Worm (Caenorhabditis elegans) whole organism, L3 larva: Measurements from ENCODE around the gene F32D8.4.

Experiments used
- R02D3.7 ChIP-seq: fragments of 150-350 bp; optimal IDR thresholded peaks from 2 replicates; lab custom pipeline; 2014; ENCODE audit warnings: missing biosample characterization, missing genetic modification characterization
- ZK546.5 ChIP-seq: sonication (generic microtip); optimal IDR thresholded peaks from 2 replicates; lab custom pipeline; 2017; ENCODE audit warnings: missing biosample characterization, missing genetic modification characterization
- aly-2 ChIP-seq: fragments of 150-350 bp; optimal IDR thresholded peaks from 2 replicates; lab custom pipeline; 2014; ENCODE audit warnings: missing biosample characterization, missing genetic modification characterization
- ceh-16 ChIP-seq: sonication (generic microtip); optimal IDR thresholded peaks from 2 replicates; lab custom pipeline; 2017; ENCODE audit warnings: missing biosample characterization, missing genetic modification characterization
- ceh-28 ChIP-seq: fragments of 150-350 bp; optimal IDR thresholded peaks from 2 replicates; lab custom pipeline; 2014; ENCODE audit warnings: missing biosample characterization, missing genetic modification reagents, missing genetic modification characterization
- ceh-82 ChIP-seq: fragments of 150-350 bp; optimal IDR thresholded peaks from 2 replicates; lab custom pipeline; 2014; ENCODE audit warnings: missing biosample characterization, missing genetic modification characterization
- daf-12 ChIP-seq: fragments of 150-350 bp; optimal IDR thresholded peaks from 2 replicates; lab custom pipeline; 2014; ENCODE audit warnings: missing biosample characterization, missing genetic modification reagents, missing genetic modification characterization
- egl-5 ChIP-seq: fragments of 150-350 bp; optimal IDR thresholded peaks from 2 replicates; lab custom pipeline; 2017; ENCODE audit warnings: missing biosample characterization, missing genetic modification reagents, missing genetic modification characterization, inconsistent platforms
- elt-2 ChIP-seq: sonication (generic microtip); optimal IDR thresholded peaks from 2 replicates; lab custom pipeline; 2016; ENCODE audit warnings: missing genetic modification reagents, mild to moderate bottlenecking, missing genetic modification characterization, missing compliant biosample characterization
- elt-3 ChIP-seq, 3 experiments: fragments of 150-350 bp in 1 of 3; sonication (generic microtip) in 2 of 3; optimal IDR thresholded peaks; 2 replicates in 2 of 3; 4 replicates in 1 of 3; lab custom pipeline; 2014 to 2017; ENCODE audit warnings: missing biosample characterization in 3 of 3, missing genetic modification characterization in 3 of 3
- eor-1 ChIP-seq, 2 experiments: fragments of 150-350 bp; optimal IDR thresholded peaks; 2 replicates each; lab custom pipeline; 2014 to 2018; ENCODE audit warnings: missing biosample characterization in 2 of 2, missing genetic modification characterization in 2 of 2
- fkh-10 ChIP-seq: sonication (generic microtip); optimal IDR thresholded peaks from 2 replicates; lab custom pipeline; 2017; ENCODE audit warnings: missing biosample characterization, missing genetic modification reagents, missing genetic modification characterization
- fos-1 ChIP-seq: fragments of 150-350 bp; optimal IDR thresholded peaks from 2 replicates; lab custom pipeline; 2014; ENCODE audit warnings: missing biosample characterization, missing genetic modification characterization
- hmg-11 ChIP-seq: sonication (generic microtip); optimal IDR thresholded peaks from 2 replicates; lab custom pipeline; 2016; ENCODE audit warnings: missing genetic modification characterization, missing compliant biosample characterization
- jun-1 ChIP-seq: fragments of 150-350 bp; optimal IDR thresholded peaks from 2 replicates; lab custom pipeline; 2014; ENCODE audit warnings: missing biosample characterization, missing genetic modification reagents, missing genetic modification characterization
- lin-15B ChIP-seq: fragments of 150-350 bp; optimal IDR thresholded peaks from 2 replicates; lab custom pipeline; 2014; ENCODE audit warnings: missing biosample characterization, missing genetic modification characterization
- lsy-12 ChIP-seq: sonication (generic microtip); optimal IDR thresholded peaks from 2 replicates; lab custom pipeline; 2016; ENCODE audit warnings: mild to moderate bottlenecking, missing genetic modification characterization, missing compliant biosample characterization
- mdl-1 ChIP-seq: fragments of 150-350 bp; optimal IDR thresholded peaks from 2 replicates; lab custom pipeline; 2014; ENCODE audit warnings: missing biosample characterization, missing genetic modification characterization
- mml-1 ChIP-seq: fragments of 150-350 bp; sonication (generic microtip); optimal IDR thresholded peaks from 3 replicates; lab custom pipeline; 2014; ENCODE audit warnings: missing biosample characterization, missing genetic modification characterization
- nfya-1 ChIP-seq: sonication (generic microtip); optimal IDR thresholded peaks from 2 replicates; lab custom pipeline; 2017; ENCODE audit warnings: missing genetic modification characterization, mild to moderate bottlenecking, missing compliant biosample characterization, antibody characterized with exemption, moderate library complexity; ENCODE audit not compliant: insufficient read depth
- nhr-11 ChIP-seq: fragments of 150-350 bp; optimal IDR thresholded peaks from 2 replicates; lab custom pipeline; 2014; ENCODE audit warnings: missing biosample characterization, missing genetic modification characterization
- nhr-12 ChIP-seq: fragments of 150-350 bp; optimal IDR thresholded peaks from 2 replicates; lab custom pipeline; 2014; ENCODE audit warnings: missing biosample characterization, missing genetic modification characterization
- nhr-23 ChIP-seq: fragments of 150-350 bp; optimal IDR thresholded peaks from 2 replicates; lab custom pipeline; 2014; ENCODE audit warnings: missing biosample characterization, missing genetic modification reagents, missing genetic modification characterization
- nhr-237 ChIP-seq: fragments of 150-350 bp; optimal IDR thresholded peaks from 2 replicates; lab custom pipeline; 2014; ENCODE audit warnings: missing biosample characterization, missing genetic modification characterization
- nhr-25 ChIP-seq: sonication (generic microtip); optimal IDR thresholded peaks from 2 replicates; lab custom pipeline; 2017; ENCODE audit warnings: missing biosample characterization, missing genetic modification characterization
- nhr-28 ChIP-seq: fragments of 150-350 bp; optimal IDR thresholded peaks from 2 replicates; lab custom pipeline; 2014; ENCODE audit warnings: missing biosample characterization, missing genetic modification characterization
- nhr-43 ChIP-seq: sonication (generic microtip); optimal IDR thresholded peaks from 2 replicates; lab custom pipeline; 2016; ENCODE audit warnings: mild to moderate bottlenecking, missing genetic modification characterization, missing compliant biosample characterization; ENCODE audit not compliant: poor library complexity, severe bottlenecking
- nhr-67 ChIP-seq: fragments of 150-350 bp; optimal IDR thresholded peaks from 2 replicates; lab custom pipeline; 2014; ENCODE audit warnings: missing biosample characterization, missing genetic modification characterization
- nhr-76 ChIP-seq: fragments of 150-350 bp; sonication (generic microtip); optimal IDR thresholded peaks from 5 replicates; lab custom pipeline; 2014; ENCODE audit warnings: missing biosample characterization, missing genetic modification characterization
- nhr-77 ChIP-seq: fragments of 150-350 bp; optimal IDR thresholded peaks from 2 replicates; lab custom pipeline; 2014; ENCODE audit warnings: missing biosample characterization, missing genetic modification characterization
- pha-4 ChIP-seq: fragments of 150-350 bp; optimal IDR thresholded peaks from 2 replicates; lab custom pipeline; 2014; ENCODE audit warnings: missing biosample characterization, missing genetic modification reagents, missing genetic modification characterization
- pqm-1 ChIP-seq: fragments of 150-350 bp; optimal IDR thresholded peaks from 2 replicates; lab custom pipeline; 2017; ENCODE audit warnings: missing biosample characterization, missing genetic modification characterization, inconsistent platforms
- sea-2 ChIP-seq: fragments of 150-350 bp; sonication (generic microtip); optimal IDR thresholded peaks from 4 replicates; lab custom pipeline; 2014; ENCODE audit warnings: missing biosample characterization, missing genetic modification reagents, missing genetic modification characterization
- snpc-4 ChIP-seq: fragments of 150-350 bp; optimal IDR thresholded peaks from 2 replicates; lab custom pipeline; 2014; ENCODE audit warnings: missing biosample characterization, missing genetic modification characterization
- tbx-2 ChIP-seq: sonication (generic microtip); optimal IDR thresholded peaks from 2 replicates; lab custom pipeline; 2016; ENCODE audit warnings: mild to moderate bottlenecking, missing genetic modification characterization, missing compliant biosample characterization
- unc-39 ChIP-seq: sonication (generic microtip); optimal IDR thresholded peaks from 4 replicates; lab custom pipeline; 2017; ENCODE audit warnings: missing biosample characterization, missing genetic modification characterization
- unc-62 ChIP-seq: fragments of 150-350 bp; sonication (generic microtip); optimal IDR thresholded peaks from 4 replicates; lab custom pipeline; 2014; ENCODE audit warnings: missing biosample characterization, missing genetic modification reagents, missing genetic modification characterization
- zag-1 ChIP-seq: fragments of 150-350 bp; optimal IDR thresholded peaks from 2 replicates; lab custom pipeline; 2014; ENCODE audit warnings: missing biosample characterization, missing genetic modification characterization
- ztf-11 ChIP-seq: fragments of 150-350 bp; optimal IDR thresholded peaks from 2 replicates; lab custom pipeline; 2014; ENCODE audit warnings: missing biosample characterization, missing genetic modification characterization
- ztf-4 ChIP-seq: fragments of 150-350 bp; optimal IDR thresholded peaks from 2 replicates; lab custom pipeline; 2014; ENCODE audit warnings: missing biosample characterization, missing genetic modification characterization

F32D8.4 gene

DNA sequence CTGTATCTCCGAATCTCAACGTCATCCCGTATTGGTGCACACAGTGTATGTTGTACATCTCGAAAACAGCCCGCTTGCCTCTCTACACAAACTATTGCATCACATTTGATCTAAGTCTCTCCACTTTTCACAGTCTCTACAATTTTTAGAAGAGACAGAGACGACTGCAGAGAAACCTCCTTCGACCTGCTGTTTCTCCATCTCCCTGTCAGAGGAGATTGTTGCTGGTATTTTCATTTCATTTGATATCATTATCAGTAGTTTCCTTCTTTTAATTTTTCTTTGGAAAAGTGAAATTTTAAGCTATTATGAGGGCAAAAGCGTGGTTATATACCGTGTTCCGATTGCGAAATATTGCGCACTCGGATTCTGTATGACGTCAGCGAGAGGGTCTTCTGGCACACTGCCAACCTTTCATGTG is 47.2 kb upstream of the F32D8.4 start (continued):
- no peak for TF ChIP-seq mdl-1 (tag; lab: Kevin White, UChicago)
- peak; percentile 32 for TF ChIP-seq fkh-10 (GFP tag; lab: Kevin White, UChicago)
- TF ChIP-seq nfya-1 (tag; lab: Kevin White, UChicago) = peak; percentile 76
- peak; percentile 20 for TF ChIP-seq nhr-76 (tag; lab: Kevin White, UChicago)
- no peak for TF ChIP-seq sea-2 (GFP tag; lab: Kevin White, UChicago)
- TF ChIP-seq fos-1 (tag; lab: Kevin White, UChicago) = no peak
- no peak for TF ChIP-seq ztf-4
- TF ChIP-seq unc-39 (tag; lab: Kevin White, UChicago) = no peak
- no peak for TF ChIP-seq mml-1 (tag; lab: Kevin White, UChicago)
- TF ChIP-seq aly-2 (tag; lab: Kevin White, UChicago) = no peak
- no peak for TF ChIP-seq ztf-11 (tag; lab: Kevin White, UChicago)
- TF ChIP-seq nhr-11 (tag; lab: Kevin White, UChicago) = no peak
- no peak for TF ChIP-seq nhr-12 (tag; lab: Kevin White, UChicago)
- no peak for TF ChIP-seq ZK546.5 (tag; lab: Kevin White, UChicago)
- peak; percentile 50 for TF ChIP-seq ceh-28

DNA sequence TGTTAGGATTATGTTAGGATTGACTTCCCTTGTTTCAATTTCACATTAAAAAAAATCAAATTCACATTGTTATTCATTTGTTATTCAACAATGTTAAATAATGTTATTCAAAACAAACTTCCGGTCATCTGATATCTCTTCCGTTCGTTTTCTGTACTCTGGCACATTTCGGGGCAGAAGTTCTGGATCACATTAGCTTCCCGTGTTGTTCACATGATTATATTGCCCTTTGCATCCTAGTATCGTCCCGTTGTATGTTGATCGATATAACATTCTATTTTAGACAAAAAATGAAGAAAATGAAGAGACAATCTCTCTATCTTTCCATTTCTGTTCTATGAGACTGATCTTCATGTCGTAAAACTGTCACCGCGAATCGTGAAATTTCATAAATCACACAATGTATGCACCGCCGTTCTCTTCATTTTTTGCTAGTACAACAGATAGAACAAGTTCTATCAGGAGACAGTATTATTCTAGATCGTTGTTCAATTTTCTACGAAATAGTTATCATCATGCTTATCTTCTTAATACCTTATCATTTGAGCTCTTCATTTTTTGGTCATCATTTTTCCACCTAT is 46.7 kb upstream of the F32D8.4 start:
- TF ChIP-seq nhr-25 = peak; percentile 8
- TF ChIP-seq nhr-43 (tag; lab: Kevin White, UChicago) = peak; percentile 85
- TF ChIP-seq mml-1 (tag; lab: Kevin White, UChicago) = no peak
- peak; percentile 20 for TF ChIP-seq fos-1 (tag; lab: Kevin White, UChicago)
- TF ChIP-seq elt-2 = no peak
- TF ChIP-seq eor-1 (tag; optimal IDR thresholded peaks at IDR 0.05; lab: Kevin White, UChicago) = no peak
- no peak for TF ChIP-seq tbx-2 (tag; lab: Kevin White, UChicago)
- TF ChIP-seq nhr-28 = no peak
- no peak for TF ChIP-seq ceh-16 (tag; lab: Kevin White, UChicago)
- TF ChIP-seq lin-15B (tag; lab: Kevin White, UChicago) = no peak
- TF ChIP-seq jun-1 (tag; lab: Kevin White, UChicago) = no peak
- TF ChIP-seq nhr-23 (tag; lab: Kevin White, UChicago) = peak; percentile 36

ce11 chrV:10938739-10939138 is 45.4 kb upstream of the F32D8.4 start, which contains the start of gene F17C11.11:
Gene F17C11.11 (minus strand): TSS chrV:10938817.
- TF ChIP-seq nhr-237 (tag; lab: Kevin White, UChicago) (no peak), ceh-82 (tag; lab: Kevin White, UChicago) (no peak), snpc-4 (no peak), nhr-67 (tag; lab: Kevin White, UChicago) (no peak), ztf-4 (no peak), fkh-10 (GFP tag; lab: Kevin White, UChicago) (no peak), nfya-1 (tag; lab: Kevin White, UChicago) (no peak), daf-12 (tag; lab: Kevin White, UChicago) (no peak), egl-5 (tag; lab: Kevin White, UChicago) (no peak), pqm-1 (tag; lab: Kevin White, UChicago) (peak; percentile 62), elt-2 (peak; percentile 77), nhr-23 (tag; lab: Kevin White, UChicago) (peak; percentile 4), nhr-25 (no peak), ceh-16 (tag; lab: Kevin White, UChicago) (no peak), lsy-12 (tag; lab: Kevin White, UChicago) (no peak), nhr-43 (tag; lab: Kevin White, UChicago) (no peak), elt-3 (tag; optimal IDR thresholded peaks at IDR 0.05; lab: Kevin White, UChicago) (no peak), ZK546.5 (tag; lab: Kevin White, UChicago) (no peak), eor-1 (tag; optimal IDR thresholded peaks at IDR 0.05; lab: Kevin White, UChicago) (no peak), nhr-76 (tag; lab: Kevin White, UChicago) (no peak), unc-39 (tag; lab: Kevin White, UChicago) (no peak), R02D3.7 (tag; lab: Kevin White, UChicago) (no peak), nhr-28 (no peak), pha-4 (tag; lab: Kevin White, UChicago) (peak; percentile 6), lin-15B (tag; lab: Kevin White, UChicago) (no peak), ceh-28 (no peak), zag-1 (tag; lab: Kevin White, UChicago) (no peak), nhr-77 (tag; lab: Kevin White, UChicago) (no peak), unc-62 (no peak), hmg-11 (tag; lab: Kevin White, UChicago) (no peak)
